Worm (Caenorhabditis elegans) whole organism, late embryonic: ENCODE results near the gene C16C8.11.

Experiments
- K02D7.2 ChIP-seq: sonication (generic microtip); optimal IDR thresholded peaks from 2 replicates; lab custom pipeline; 2017; ENCODE audit warnings: mild to moderate bottlenecking, missing genetic modification characterization, missing compliant biosample characterization
- ama-1 ChIP-seq: fragments of 150-350 bp; optimal IDR thresholded peaks from 2 replicates; lab custom pipeline; 2014
- ceh-14 ChIP-seq: sonication (generic microtip); optimal IDR thresholded peaks from 2 replicates; lab custom pipeline; 2016; ENCODE audit warnings: missing genotype, missing genetic modification characterization, missing compliant biosample characterization
- ceh-2 ChIP-seq: sonication (generic microtip); optimal IDR thresholded peaks from 2 replicates; lab custom pipeline; 2016; ENCODE audit warnings: missing genotype, missing genetic modification characterization, missing compliant biosample characterization
- ceh-22 ChIP-seq: sonication (generic microtip); optimal IDR thresholded peaks from 2 replicates; lab custom pipeline; 2017; ENCODE audit warnings: missing biosample characterization, missing genetic modification characterization
- ceh-31 ChIP-seq: sonication (generic microtip); optimal IDR thresholded peaks from 2 replicates; lab custom pipeline; 2016; ENCODE audit warnings: missing genetic modification characterization, missing compliant biosample characterization
- ceh-48 ChIP-seq: sonication (generic microtip); optimal IDR thresholded peaks from 2 replicates; lab custom pipeline; 2016; ENCODE audit warnings: missing genetic modification characterization, inconsistent platforms, missing compliant biosample characterization
- dve-1 ChIP-seq: sonication (generic microtip); optimal IDR thresholded peaks from 2 replicates; lab custom pipeline; 2017; ENCODE audit warnings: antibody characterized with exemption, mild to moderate bottlenecking, missing genetic modification characterization, missing compliant biosample characterization
- elt-2 ChIP-seq: sonication (generic microtip); optimal IDR thresholded peaks from 2 replicates; lab custom pipeline; 2016; ENCODE audit warnings: missing genetic modification reagents, missing genetic modification characterization, missing compliant biosample characterization
- fax-1 ChIP-seq: sonication (generic microtip); optimal IDR thresholded peaks from 2 replicates; lab custom pipeline; 2016; ENCODE audit warnings: missing genotype, missing genetic modification characterization, missing compliant biosample characterization
- gmeb-2 ChIP-seq: sonication (generic microtip); optimal IDR thresholded peaks from 2 replicates; lab custom pipeline; 2016; ENCODE audit warnings: missing genetic modification characterization, inconsistent platforms, missing compliant biosample characterization
- hlh-15 ChIP-seq: sonication (generic microtip); optimal IDR thresholded peaks from 2 replicates; lab custom pipeline; 2016; ENCODE audit warnings: missing genetic modification characterization, missing compliant biosample characterization
- hlh-6 ChIP-seq: sonication (generic microtip); optimal IDR thresholded peaks from 2 replicates; lab custom pipeline; 2016; ENCODE audit warnings: missing genotype, missing genetic modification characterization, missing compliant biosample characterization
- lim-6 ChIP-seq: sonication (generic microtip); optimal IDR thresholded peaks from 2 replicates; lab custom pipeline; 2016; ENCODE audit warnings: missing genetic modification characterization, missing compliant biosample characterization
- lin-11 ChIP-seq: fragments of 200-800 bp; sonication (Bioruptor generic); optimal IDR thresholded peaks from 2 replicates; lab custom pipeline; 2018; ENCODE audit warnings: mild to moderate bottlenecking, missing genetic modification characterization, missing compliant biosample characterization
- mec-3 ChIP-seq: sonication (generic microtip); optimal IDR thresholded peaks from 2 replicates; lab custom pipeline; 2016; ENCODE audit warnings: borderline replicate concordance, missing genetic modification characterization, missing compliant biosample characterization
- odd-2 ChIP-seq: sonication (generic microtip); optimal IDR thresholded peaks from 2 replicates; lab custom pipeline; 2017; ENCODE audit warnings: antibody characterized with exemption, mild to moderate bottlenecking, missing genetic modification characterization, missing compliant biosample characterization
- pag-3 ChIP-seq: sonication (generic microtip); optimal IDR thresholded peaks from 2 replicates; lab custom pipeline; 2016; ENCODE audit warnings: missing compliant biosample characterization, missing genetic modification characterization, borderline replicate concordance
- pax-1 ChIP-seq: fragments of 150-350 bp; optimal IDR thresholded peaks from 2 replicates; lab custom pipeline; 2014; ENCODE audit warnings: missing biosample characterization, missing genetic modification characterization
- pqm-1 ChIP-seq: sonication (generic microtip); optimal IDR thresholded peaks from 2 replicates; lab custom pipeline; 2016; ENCODE audit warnings: missing genetic modification characterization, missing compliant biosample characterization
- pros-1 ChIP-seq: fragments of 150-350 bp; optimal IDR thresholded peaks from 2 replicates; lab custom pipeline; 2014; ENCODE audit warnings: missing biosample characterization, missing genetic modification reagents, missing genetic modification characterization
- ref-2 ChIP-seq: sonication (generic microtip); optimal IDR thresholded peaks from 2 replicates; lab custom pipeline; 2016; ENCODE audit warnings: missing genetic modification characterization, missing compliant biosample characterization
- rnt-1 ChIP-seq: sonication (generic microtip); optimal IDR thresholded peaks from 2 replicates; lab custom pipeline; 2016; ENCODE audit warnings: missing genetic modification characterization, missing compliant biosample characterization
- sdc-2 ChIP-seq: sonication (generic microtip); optimal IDR thresholded peaks from 2 replicates; lab custom pipeline; 2016; ENCODE audit warnings: missing genotype, missing genetic modification characterization, missing compliant biosample characterization
- sox-4 ChIP-seq: sonication (generic microtip); optimal IDR thresholded peaks from 2 replicates; lab custom pipeline; 2017; ENCODE audit warnings: mild to moderate bottlenecking, missing genetic modification characterization, inconsistent platforms, missing compliant biosample characterization
- tbx-2 ChIP-seq: sonication (generic microtip); optimal IDR thresholded peaks from 2 replicates; lab custom pipeline; 2016; ENCODE audit warnings: missing genetic modification characterization, missing compliant biosample characterization
- tbx-7 ChIP-seq: sonication (generic microtip); optimal IDR thresholded peaks from 2 replicates; lab custom pipeline; 2016; ENCODE audit warnings: missing genotype, missing genetic modification characterization, missing compliant biosample characterization
- ttx-3 ChIP-seq: sonication (generic microtip); optimal IDR thresholded peaks from 2 replicates; lab custom pipeline; 2016; ENCODE audit warnings: missing genetic modification reagents, missing genetic modification characterization, missing compliant biosample characterization
- unc-55 ChIP-seq: sonication (generic microtip); optimal IDR thresholded peaks from 2 replicates; lab custom pipeline; 2017; ENCODE audit warnings: missing biosample characterization, missing genetic modification reagents, missing genetic modification characterization
- unc-86 ChIP-seq: sonication (generic microtip); optimal IDR thresholded peaks from 2 replicates; lab custom pipeline; 2016; ENCODE audit warnings: missing genetic modification characterization, missing compliant biosample characterization
- zip-5 ChIP-seq: sonication (generic microtip); optimal IDR thresholded peaks from 2 replicates; lab custom pipeline; 2016; ENCODE audit warnings: missing genetic modification characterization, missing compliant biosample characterization
- ztf-16 ChIP-seq: sonication (generic microtip); optimal IDR thresholded peaks from 2 replicates; lab custom pipeline; 2017; ENCODE audit warnings: missing genetic modification characterization, missing compliant biosample characterization

The C16C8.11 gene

ce11 chrII:3439842-3440640 lies 13.5 kb upstream of the C16C8.11 start:
- TF ChIP-seq gmeb-2 (no peak), elt-2 (tag; lab: Kevin White, UChicago) (peak; percentile 39), ceh-31 (tag; lab: Kevin White, UChicago) (no peak), odd-2 (tag; lab: Kevin White, UChicago) (no peak)

ce11 chrII:3440641-3440926 lies 12.9 kb upstream of the C16C8.11 start, which contains the start of gene C16C8.17:
Gene C16C8.17 (plus strand): TSS chrII:3440827.
- TF ChIP-seq unc-86 (tag; lab: Kevin White, UChicago): no peak
- TF ChIP-seq hlh-15 (tag; lab: Kevin White, UChicago): no peak
- no peak for TF ChIP-seq ttx-3 (tag; lab: Kevin White, UChicago)
- TF ChIP-seq tbx-2 (tag; lab: Kevin White, UChicago): no peak
- no peak for TF ChIP-seq fax-1
- no peak for TF ChIP-seq lim-6 (tag; lab: Kevin White, UChicago)
- TF ChIP-seq ztf-16 (tag; lab: Kevin White, UChicago): no peak
- TF ChIP-seq pag-3 (tag; lab: Kevin White, UChicago): no peak
- TF ChIP-seq tbx-7 (tag; lab: Kevin White, UChicago): no peak
- no peak for TF ChIP-seq mec-3 (tag; lab: Kevin White, UChicago)
- TF ChIP-seq ceh-14 (tag; lab: Kevin White, UChicago): no peak

- TF ChIP-seq pax-1 (tag; lab: Kevin White, UChicago) (no peak), sox-4 (tag; lab: Kevin White, UChicago) (no peak), ama-1 (lab: Kevin White, UChicago) (no peak)
Measured at ce11 chrII:3441377-3441776, 12.1 kb upstream of the C16C8.11 start, which contains the start of gene C16C8.27. Gene C16C8.27 (plus strand): TSS chrII:3441677.

DNA sequence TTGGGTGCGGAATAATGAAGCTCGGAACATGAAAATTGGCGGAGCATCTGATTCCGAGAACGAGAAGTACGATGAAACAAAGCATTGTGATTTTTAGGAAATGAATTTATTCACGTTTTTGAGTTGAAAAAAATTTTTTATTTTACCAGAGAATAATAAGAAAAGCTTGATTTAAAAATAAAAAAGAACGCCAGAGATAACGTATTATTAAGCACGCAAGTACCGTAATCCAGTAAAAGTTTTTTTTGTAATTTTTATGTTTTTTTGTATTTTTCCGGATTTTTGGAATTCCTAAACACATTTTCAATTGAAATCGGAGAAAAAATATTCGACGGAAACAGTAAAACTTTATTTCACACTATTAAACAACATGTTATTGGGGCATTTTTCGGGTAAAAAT lies 10.4 kb upstream of the C16C8.11 start, which contains the start of gene C16C8.22:
C16C8.22 (minus strand) TSS at position 101 of the 400 bp plus-strand sequence.
- TF ChIP-seq zip-5 (tag; lab: Kevin White, UChicago): no peak
- no peak for TF ChIP-seq pax-1 (tag; lab: Kevin White, UChicago)
- TF ChIP-seq ceh-14 (tag; lab: Kevin White, UChicago): no peak
- TF ChIP-seq lin-11 (tag; lab: Kevin White, UChicago): no peak
- no peak for TF ChIP-seq unc-55 (GFP tag; lab: Kevin White, UChicago)
- TF ChIP-seq ceh-2 (tag; lab: Kevin White, UChicago): no peak
- no peak for TF ChIP-seq ceh-22 (tag; lab: Kevin White, UChicago)
- TF ChIP-seq sdc-2 (tag; lab: Kevin White, UChicago): no peak
- TF ChIP-seq sox-4 (tag; lab: Kevin White, UChicago): no peak
- TF ChIP-seq ceh-48: no peak
- TF ChIP-seq dve-1 (tag; lab: Kevin White, UChicago): no peak

ce11 chrII:3444280-3444679 lies 9.2 kb upstream of the C16C8.11 start, which contains the start of gene C16C8.4:
Gene C16C8.4 (minus strand): TSS chrII:3444380.
- no peak for TF ChIP-seq lim-6 (tag; lab: Kevin White, UChicago)
- TF ChIP-seq pros-1 (tag; lab: Kevin White, UChicago): no peak
- no peak for TF ChIP-seq hlh-6
- TF ChIP-seq zip-5 (tag; lab: Kevin White, UChicago): no peak
- TF ChIP-seq K02D7.2 (tag; lab: Kevin White, UChicago): no peak
- no peak for TF ChIP-seq ceh-22 (tag; lab: Kevin White, UChicago)
- no peak for TF ChIP-seq pqm-1 (tag; lab: Kevin White, UChicago)
- no peak for TF ChIP-seq ref-2 (tag; lab: Kevin White, UChicago)
- TF ChIP-seq rnt-1 (tag; lab: Kevin White, UChicago): no peak
- TF ChIP-seq mec-3 (tag; lab: Kevin White, UChicago): no peak
